Fruit fly (Drosophila melanogaster) whole organism, embryonic: ENCODE measurements around the gene CG5056.

Experiments
- Ada2b ChIP-seq: fragments of 200-800 bp; sonication (Bioruptor generic); IDR thresholded peaks from 2 replicates; pipeline ENCODE4 v1.3.6; 2022; ENCODE audit warnings: missing biosample characterization, missing genetic modification characterization
- BEAF-32 ChIP-seq: fragments of 200-800 bp; sonication (Bioruptor generic); optimal IDR thresholded peaks from 3 replicates; lab custom pipeline; 2017; ENCODE audit warnings: missing biosample characterization, missing genetic modification characterization, mild to moderate bottlenecking, moderate library complexity, missing genetic modification reagents
- CG11398 ChIP-seq: fragments of 200-800 bp; sonication (Bioruptor generic); optimal IDR thresholded peaks from 2 replicates; lab custom pipeline; 2016; ENCODE audit warnings: missing biosample characterization, missing genetic modification characterization
- CG12155 ChIP-seq: fragments of 200-800 bp; sonication (Bioruptor generic); optimal IDR thresholded peaks from 3 replicates; lab custom pipeline; 2016; ENCODE audit warnings: missing biosample characterization, missing genetic modification characterization
- CG12299 ChIP-seq: fragments of 200-800 bp; sonication (Bioruptor generic); optimal IDR thresholded peaks from 2 replicates; lab custom pipeline; 2018; ENCODE audit warnings: missing biosample characterization, mild to moderate bottlenecking, missing genetic modification characterization
- CG1647 ChIP-seq: fragments of 200-800 bp; sonication (Bioruptor generic); optimal IDR thresholded peaks from 3 replicates; lab custom pipeline; 2016; ENCODE audit warnings: missing biosample characterization, missing genetic modification characterization
- CG17328 ChIP-seq: fragments of 200-800 bp; sonication (Bioruptor generic); IDR thresholded peaks from 2 replicates; pipeline ENCODE4 v1.3.6; 2022; ENCODE audit warnings: missing biosample characterization, missing genetic modification characterization
- CG3065 ChIP-seq: fragments of 200-800 bp; sonication (Bioruptor generic); optimal IDR thresholded peaks from 2 replicates; lab custom pipeline; 2016; ENCODE audit warnings: missing biosample characterization, missing genetic modification characterization
- CG3163 ChIP-seq: fragments of 200-800 bp; sonication (Bioruptor generic); optimal IDR thresholded peaks from 3 replicates; lab custom pipeline; 2016; ENCODE audit warnings: missing biosample characterization, missing genetic modification characterization
- CG32767 ChIP-seq: fragments of 200-800 bp; sonication (Bioruptor generic); IDR thresholded peaks from 2 replicates; pipeline ENCODE4 v1.3.6; 2022; ENCODE audit warnings: missing biosample characterization, missing genetic modification characterization
- CG3281 ChIP-seq: fragments of 200-800 bp; sonication (Bioruptor generic); optimal IDR thresholded peaks from 3 replicates; lab custom pipeline; 2017; ENCODE audit warnings: missing biosample characterization, mild to moderate bottlenecking, missing genetic modification characterization
- CG4424 ChIP-seq: fragments of 200-800 bp; sonication (Bioruptor generic); optimal IDR thresholded peaks from 3 replicates; lab custom pipeline; 2016; ENCODE audit warnings: missing biosample characterization, missing genetic modification characterization
- CG6654 ChIP-seq: fragments of 200-800 bp; sonication (Bioruptor generic); optimal IDR thresholded peaks from 2 replicates; lab custom pipeline; 2017; ENCODE audit warnings: missing biosample characterization, mild to moderate bottlenecking, missing genetic modification characterization
- CG8924 ChIP-seq: fragments of 200-800 bp; optimal IDR thresholded peaks from 3 replicates; lab custom pipeline; 2019; ENCODE audit warnings: missing biosample characterization, mild to moderate bottlenecking, missing genetic modification characterization, moderate library complexity
- CG8944 ChIP-seq: fragments of 200-800 bp; sonication (Bioruptor generic); optimal IDR thresholded peaks from 3 replicates; lab custom pipeline; 2016; ENCODE audit warnings: missing biosample characterization, missing genetic modification characterization
- CG9797 ChIP-seq: fragments of 200-800 bp; sonication (Bioruptor generic); optimal IDR thresholded peaks from 3 replicates; lab custom pipeline; 2018; ENCODE audit warnings: missing biosample characterization, mild to moderate bottlenecking, missing genetic modification characterization
- CHES-1-like ChIP-seq: fragments of 200-800 bp; sonication (Bioruptor generic); optimal IDR thresholded peaks from 2 replicates; lab custom pipeline; 2016; ENCODE audit warnings: missing biosample characterization, missing genetic modification characterization
- CTCF ChIP-seq: fragments of 200-800 bp; sonication (Bioruptor generic); optimal IDR thresholded peaks from 2 replicates; lab custom pipeline; 2017; ENCODE audit warnings: missing biosample characterization, mild to moderate bottlenecking, missing genetic modification characterization, moderate library complexity
- Dfd ChIP-seq, 2 experiments: fragments of >200 bp; optimal IDR thresholded peaks; 2 replicates each; lab custom pipeline; 2017; ENCODE audit warnings: missing biosample characterization in 2 of 2, missing genetic modification characterization in 2 of 2
- Gsc ChIP-seq: fragments of 200-800 bp; sonication (Bioruptor generic); IDR thresholded peaks from 2 replicates; pipeline ENCODE4 v1.3.6; 2022; ENCODE audit warnings: missing biosample characterization, missing genetic modification characterization
- H15 ChIP-seq: fragments of 200-800 bp; sonication (Bioruptor generic); IDR thresholded peaks from 3 replicates; pipeline ENCODE4 v1.3.6; 2022; ENCODE audit warnings: missing biosample characterization, missing genetic modification characterization
- HLH4C ChIP-seq: fragments of 200-800 bp; sonication (Bioruptor generic); IDR thresholded peaks from 3 replicates; pipeline ENCODE4 v1.3.6; 2022; ENCODE audit warnings: missing biosample characterization, missing genetic modification characterization; ENCODE audit not compliant: partially characterized antibody
- HLH54F ChIP-seq: fragments of 200-800 bp; sonication (Bioruptor generic); optimal IDR thresholded peaks from 3 replicates; lab custom pipeline; 2016; ENCODE audit warnings: missing biosample characterization, missing genetic modification characterization
- Hand ChIP-seq: fragments of 200-800 bp; sonication (Bioruptor generic); optimal IDR thresholded peaks from 2 replicates; lab custom pipeline; 2017; ENCODE audit warnings: mild to moderate bottlenecking, missing biosample characterization, missing genetic modification reagents, missing genetic modification characterization
- Meics ChIP-seq: fragments of 200-800 bp; sonication (Bioruptor generic); optimal IDR thresholded peaks from 2 replicates; lab custom pipeline; 2017; ENCODE audit warnings: missing biosample characterization, mild to moderate bottlenecking, missing genetic modification characterization
- Sin3A ChIP-seq: fragments of >200 bp; optimal IDR thresholded peaks from 2 replicates; lab custom pipeline; 2018
- Six4 ChIP-seq: fragments of 200-800 bp; sonication (Bioruptor generic); optimal IDR thresholded peaks from 2 replicates; lab custom pipeline; 2016; ENCODE audit warnings: missing biosample characterization, missing genetic modification characterization
- Spps ChIP-seq: fragments of 200-800 bp; sonication (Bioruptor generic); optimal IDR thresholded peaks from 2 replicates; lab custom pipeline; 2018; ENCODE audit warnings: missing biosample characterization, mild to moderate bottlenecking, missing genetic modification characterization
- Ssrp ChIP-seq: fragments of 200-800 bp; sonication (Bioruptor generic); optimal IDR thresholded peaks from 2 replicates; lab custom pipeline; 2018; ENCODE audit warnings: missing biosample characterization, mild to moderate bottlenecking, missing genetic modification characterization, moderate library complexity
- aop ChIP-seq: fragments of 200-800 bp; sonication (Bioruptor generic); IDR thresholded peaks from 2 replicates; pipeline ENCODE4 v1.3.6; 2022; ENCODE audit warnings: missing biosample characterization, missing genetic modification characterization
- bab2 ChIP-seq: fragments of 200-800 bp; sonication (Bioruptor generic); optimal IDR thresholded peaks from 2 replicates; lab custom pipeline; 2016; ENCODE audit warnings: missing biosample characterization, missing genetic modification characterization
- corto ChIP-seq: fragments of 200-800 bp; sonication (Bioruptor generic); optimal IDR thresholded peaks from 2 replicates; lab custom pipeline; 2016; ENCODE audit warnings: missing biosample characterization, mild to moderate bottlenecking, missing genetic modification characterization, moderate library complexity
- crol ChIP-seq: fragments of 200-800 bp; sonication (Bioruptor generic); IDR thresholded peaks from 2 replicates; pipeline ENCODE4 v1.3.6; 2022; ENCODE audit warnings: missing biosample characterization, missing genetic modification characterization
- ftz-f1 ChIP-seq: fragments of 200-800 bp; sonication (Bioruptor generic); optimal IDR thresholded peaks from 2 replicates; lab custom pipeline; 2016; ENCODE audit warnings: missing biosample characterization, missing genetic modification characterization
- gce ChIP-seq: fragments of 200-800 bp; sonication (Bioruptor generic); IDR thresholded peaks from 3 replicates; pipeline ENCODE4 v1.3.6; 2022; ENCODE audit warnings: missing biosample characterization, missing genetic modification characterization
- gem ChIP-seq: fragments of 200-800 bp; sonication (Bioruptor generic); optimal IDR thresholded peaks from 2 replicates; lab custom pipeline; 2019; ENCODE audit warnings: missing biosample characterization, mild to moderate bottlenecking, missing genetic modification characterization, moderate library complexity
- hkb ChIP-seq, 2 experiments: fragments of 200-800 bp in 1 of 2; fragments of >200 bp in 1 of 2; sonication (Bioruptor generic) in 1 of 2; IDR thresholded peaks in 1 of 2; optimal IDR thresholded peaks in 1 of 2; 2 replicates each; pipeline versions ENCODE4 v1.3.6 to Lab custom; 2017 to 2022; ENCODE audit warnings: missing biosample characterization in 1 of 2, missing genetic modification characterization in 1 of 2
- lilli ChIP-seq: fragments of 200-800 bp; sonication (Bioruptor generic); optimal IDR thresholded peaks from 3 replicates; lab custom pipeline; 2016; ENCODE audit warnings: missing biosample characterization, missing genetic modification characterization
- lmd ChIP-seq: fragments of 200-800 bp; sonication (Bioruptor generic); IDR thresholded peaks from 2 replicates; pipeline ENCODE4 v1.3.6; 2022; ENCODE audit warnings: missing biosample characterization, missing genetic modification characterization
- lov ChIP-seq, 2 experiments: fragments of 200-800 bp in 1 of 2; fragments of >200 bp in 1 of 2; sonication (Bioruptor generic) in 1 of 2; IDR thresholded peaks in 1 of 2; optimal IDR thresholded peaks in 1 of 2; 2 replicates in 1 of 2; 3 replicates in 1 of 2; pipeline versions ENCODE4 v1.3.6 to Lab custom; 2017 to 2022; ENCODE audit warnings: missing biosample characterization in 1 of 2, missing genetic modification characterization in 1 of 2
- maf-S ChIP-seq: fragments of 200-800 bp; sonication (Bioruptor generic); optimal IDR thresholded peaks from 2 replicates; lab custom pipeline; 2016; ENCODE audit warnings: missing biosample characterization, missing genetic modification characterization
- nerfin-2 ChIP-seq: fragments of 200-800 bp; sonication (Bioruptor generic); IDR thresholded peaks from 2 replicates; pipeline ENCODE4 v1.3.6; 2022; ENCODE audit warnings: missing biosample characterization, missing genetic modification characterization; ENCODE audit not compliant: partially characterized antibody
- odd ChIP-seq: fragments of 200-800 bp; sonication (Bioruptor generic); optimal IDR thresholded peaks from 2 replicates; lab custom pipeline; 2017; ENCODE audit warnings: missing biosample characterization, mild to moderate bottlenecking, missing genetic modification characterization
- pfk ChIP-seq: fragments of 200-800 bp; sonication (Bioruptor generic); optimal IDR thresholded peaks from 2 replicates; lab custom pipeline; 2018; ENCODE audit warnings: missing biosample characterization, mild to moderate bottlenecking, missing genetic modification characterization, moderate library complexity
- pnt ChIP-seq: fragments of 200-800 bp; sonication (Bioruptor generic); optimal IDR thresholded peaks from 3 replicates; lab custom pipeline; 2016; ENCODE audit warnings: missing biosample characterization, missing genetic modification characterization
- schlank ChIP-seq: fragments of 200-800 bp; sonication (Bioruptor generic); optimal IDR thresholded peaks from 2 replicates; lab custom pipeline; 2018; ENCODE audit warnings: missing biosample characterization, mild to moderate bottlenecking, missing genetic modification characterization
- sim ChIP-seq: fragments of 200-800 bp; sonication (Bioruptor generic); IDR thresholded peaks from 2 replicates; pipeline ENCODE4 v1.3.6; 2022; ENCODE audit warnings: missing biosample characterization, missing genetic modification characterization
- slou ChIP-seq: fragments of 200-800 bp; sonication (Bioruptor generic); optimal IDR thresholded peaks from 3 replicates; lab custom pipeline; 2016; ENCODE audit warnings: missing biosample characterization, missing genetic modification characterization
- sob ChIP-seq: fragments of 200-800 bp; sonication (Bioruptor generic); IDR thresholded peaks from 2 replicates; pipeline ENCODE4 v1.3.6; 2022; ENCODE audit warnings: missing biosample characterization, missing genetic modification characterization
- tx ChIP-seq: fragments of 200-800 bp; sonication (Bioruptor generic); optimal IDR thresholded peaks from 2 replicates; lab custom pipeline; 2016; ENCODE audit warnings: missing biosample characterization, missing genetic modification characterization
- wdn ChIP-seq: fragments of 200-800 bp; sonication (Bioruptor generic); IDR thresholded peaks from 2 replicates; pipeline ENCODE4 v1.3.6; 2022; ENCODE audit warnings: missing biosample characterization, missing genetic modification characterization

The CG5056 gene

dm6 chr2L:10321036-10321583 lies 45.4 kb upstream of the CG5056 start (continued):
- no peak for TF ChIP-seq tx
- no peak for TF ChIP-seq wdn (GFP tag; lab: Robert Waterston, UW)
- peak; percentile 36 for TF ChIP-seq CG4424 (GFP tag; lab: Kevin White, UChicago)
- TF ChIP-seq nerfin-2: peak; percentile 60
- peak; percentile 42 for TF ChIP-seq lilli
- TF ChIP-seq lmd (GFP tag; lab: Robert Waterston, UW): no peak; the same call in 1 of the 2 replicates
- no peak for TF ChIP-seq CG6654
- TF ChIP-seq schlank (tag; lab: Kevin White, UChicago): no peak
- no peak for TF ChIP-seq Ssrp (tag; lab: Kevin White, UChicago)
- no peak for TF ChIP-seq HLH54F (GFP tag; lab: Kevin White, UChicago)
- no peak for TF ChIP-seq sim (GFP tag; lab: Robert Waterston, UW)
- TF ChIP-seq ftz-f1 (GFP tag; lab: Kevin White, UChicago): no peak
- TF ChIP-seq CG3281 (GFP tag; lab: Kevin White, UChicago): peak; percentile 49
- peak; percentile 63; the same call in 2 of the 3 replicates for TF ChIP-seq HLH4C (GFP tag; lab: Robert Waterston, UW)
- TF ChIP-seq slou (GFP tag; lab: Kevin White, UChicago): no peak
- no peak for TF ChIP-seq crol (GFP tag; lab: Robert Waterston, UW)
- no peak for TF ChIP-seq Sin3A (lab: Kevin White, UChicago)
- no peak for TF ChIP-seq odd (GFP tag; lab: Kevin White, UChicago)
- no peak for TF ChIP-seq CG3065 (GFP tag; lab: Kevin White, UChicago)
- TF ChIP-seq CG8944 (GFP tag; lab: Kevin White, UChicago): no peak
- 0 out of 3 replicates have a peak, but pooled peaks have one; percentile 10 for TF ChIP-seq H15 (GFP tag; lab: Robert Waterston, UW)
- no peak for TF ChIP-seq Gsc (GFP tag; lab: Robert Waterston, UW)
- no peak for TF ChIP-seq CG8924 (tag; lab: Kevin White, UChicago)
- TF ChIP-seq BEAF-32 (GFP tag; lab: Kevin White, UChicago): peak; percentile 78
- TF ChIP-seq CG12155 (GFP tag; lab: Kevin White, UChicago): no peak

dm6 chr2L:10321612-10322011 lies 44.9 kb upstream of the CG5056 start:
- TF ChIP-seq Ada2b (GFP tag; lab: Robert Waterston, UW) (no peak), Six4 (GFP tag; lab: Kevin White, UChicago) (no peak), CG12299 (tag; lab: Kevin White, UChicago) (no peak), CG32767 (GFP tag; lab: Robert Waterston, UW) (0 out of 2 replicates have a peak, but pooled peaks have one; percentile 19), CG9797 (GFP tag; lab: Kevin White, UChicago) (no peak), aop (GFP tag; lab: Robert Waterston, UW) (no peak), hkb (optimal IDR thresholded peaks at IDR 0.05; lab: Kevin White, UChicago) (no peak), hkb (GFP tag; IDR thresholded peaks at IDR 0.05; lab: Robert Waterston, UW) (peak; percentile 30; the same call in 1 of the 2 replicates), sob (GFP tag; lab: Robert Waterston, UW) (no peak; the same call in 1 of the 2 replicates), ftz-f1 (GFP tag; lab: Kevin White, UChicago) (peak; percentile 80), Spps (no peak), pfk (GFP tag; lab: Kevin White, UChicago) (no peak), lov (optimal IDR thresholded peaks at IDR 0.05; lab: Kevin White, UChicago) (no peak), lov (GFP tag; IDR thresholded peaks at IDR 0.05; lab: Robert Waterston, UW) (no peak), Hand (GFP tag; lab: Kevin White, UChicago) (no peak), CHES-1-like (GFP tag; lab: Kevin White, UChicago) (no peak), CG1647 (no peak), bab2 (GFP tag; lab: Kevin White, UChicago) (no peak), corto (no peak), Sin3A (lab: Kevin White, UChicago) (no peak), pnt (GFP tag; lab: Kevin White, UChicago) (no peak), CG3163 (GFP tag; lab: Kevin White, UChicago) (peak; percentile 15), maf-S (GFP tag; lab: Kevin White, UChicago) (no peak), CTCF (GFP tag; lab: Kevin White, UChicago) (peak; percentile 30), gem (no peak), Dfd (GFP tag; optimal IDR thresholded peaks at IDR 0.05; lab: Kevin White, UChicago) (no peak), CG11398 (no peak), Meics (GFP tag; lab: Kevin White, UChicago) (peak; percentile 4), CG17328 (GFP tag; lab: Robert Waterston, UW) (no peak), gce (GFP tag; lab: Robert Waterston, UW) (no peak)
